Fruit fly (Drosophila melanogaster): Measurements from ENCODE around the gene CG6310.
A peak's percentile ranks its signal among the peaks of the same experiment; 100 is the strongest.

Gene CG6310

DNA sequence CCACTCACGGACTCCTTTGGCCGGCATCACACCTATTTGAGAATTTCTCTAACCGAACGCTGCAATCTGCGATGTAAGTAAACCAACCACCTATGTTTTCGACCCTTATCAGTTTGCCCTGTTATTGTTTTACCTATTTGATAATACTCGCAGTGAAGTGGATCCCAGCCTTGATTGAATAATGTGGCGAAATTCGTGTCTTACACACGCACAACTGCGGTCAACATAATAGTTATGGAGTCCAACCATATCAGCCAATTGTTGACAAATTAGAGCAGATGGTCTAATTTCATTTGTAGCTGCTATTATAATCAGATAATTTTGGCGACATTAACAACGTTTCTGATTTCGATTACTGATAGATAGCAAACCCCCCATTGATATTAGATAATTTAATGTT lies 1.4 kb upstream of the CG6310 start:
- TF ChIP-seq pad (GFP tag; optimal IDR thresholded peaks at IDR 0.05) (no peak), kay (GFP tag; ENCODE audit: borderline replicate concordance) (no peak), CG1620 (GFP tag; optimal IDR thresholded peaks at IDR 0.05) (no peak), CG14711 (tag; optimal IDR thresholded peaks at IDR 0.05) (no peak), bab1 (GFP tag; optimal IDR thresholded peaks at IDR 0.05) (no peak), CG12768 (GFP tag; optimal IDR thresholded peaks at IDR 0.05) (no peak), CG11617 (GFP tag; optimal IDR thresholded peaks at IDR 0.05) (no peak), cnc (optimal IDR thresholded peaks at IDR 0.05) (no peak), CG7045 (GFP tag; optimal IDR thresholded peaks at IDR 0.05) (no peak), toe (GFP tag; optimal IDR thresholded peaks at IDR 0.05) (no peak), Mnt (GFP tag; optimal IDR thresholded peaks at IDR 0.05) (no peak), cic (GFP tag; optimal IDR thresholded peaks at IDR 0.05) (no peak)

DNA sequence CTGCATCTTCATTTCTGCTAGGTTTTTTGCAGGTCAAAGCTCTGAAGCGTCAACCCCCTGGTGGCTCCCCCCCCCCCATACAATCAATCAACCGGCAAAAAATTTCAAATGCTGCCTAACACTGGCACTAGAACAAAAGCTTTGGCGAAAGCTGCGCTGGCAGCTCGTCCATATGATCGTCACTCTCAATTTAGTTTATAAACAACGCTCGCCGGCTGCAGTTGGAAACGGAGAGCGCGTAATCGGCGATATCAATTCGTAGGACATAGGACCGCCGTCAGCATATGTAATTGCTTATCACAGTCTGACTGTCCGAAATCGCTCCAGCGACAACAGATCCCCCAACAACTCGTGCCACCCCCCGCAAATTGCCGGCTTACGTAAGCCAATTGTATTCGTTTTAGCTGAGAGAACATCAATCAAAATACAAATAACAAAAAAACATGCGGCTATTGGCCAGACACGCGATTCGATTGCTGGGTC lies 749 bp upstream of the CG6310 start, which contains the start of gene Mocs1:
Gene Mocs1 (plus strand): TSS at position 155 of the 483 bp plus-strand sequence.
- TF ChIP-seq cic (GFP tag; optimal IDR thresholded peaks at IDR 0.05), result peak; percentile 79
- TF ChIP-seq kay (GFP tag; ENCODE audit: borderline replicate concordance), result no peak
- TF ChIP-seq CG12768 (GFP tag; optimal IDR thresholded peaks at IDR 0.05), result peak; percentile 70
- TF ChIP-seq toe (GFP tag; optimal IDR thresholded peaks at IDR 0.05), result no peak
- peak; percentile 46 for TF ChIP-seq pad (GFP tag; optimal IDR thresholded peaks at IDR 0.05)
- no peak for TF ChIP-seq CG5204 (GFP tag; optimal IDR thresholded peaks at IDR 0.05)
- TF ChIP-seq Clk (GFP tag; optimal IDR thresholded peaks at IDR 0.05), result no peak
- TF ChIP-seq CG7045 (GFP tag; optimal IDR thresholded peaks at IDR 0.05), result peak; percentile 23
- peak; percentile 13 for TF ChIP-seq bab1 (GFP tag; optimal IDR thresholded peaks at IDR 0.05)
- TF ChIP-seq CG33017 (tag; optimal IDR thresholded peaks at IDR 0.05), result peak; percentile 22
- no peak for TF ChIP-seq cnc (optimal IDR thresholded peaks at IDR 0.05)
- TF ChIP-seq Crg-1 (GFP tag; optimal IDR thresholded peaks at IDR 0.05), result peak; percentile 48
- peak; percentile 89 for TF ChIP-seq Mnt (GFP tag; optimal IDR thresholded peaks at IDR 0.05)
- TF ChIP-seq CG14711 (tag; optimal IDR thresholded peaks at IDR 0.05), result peak; percentile 43
- TF ChIP-seq Hr96 (GFP tag; optimal IDR thresholded peaks at IDR 0.05), result no peak
- peak; percentile 56 for TF ChIP-seq ovo (GFP tag; optimal IDR thresholded peaks at IDR 0.05)
- TF ChIP-seq tj (GFP tag; optimal IDR thresholded peaks at IDR 0.05), result peak; percentile 98
- peak; percentile 63 for TF ChIP-seq CG7101 (tag; optimal IDR thresholded peaks at IDR 0.05)
- TF ChIP-seq CG1620 (GFP tag; optimal IDR thresholded peaks at IDR 0.05), result no peak
- peak; percentile 36 for TF ChIP-seq CG11617 (GFP tag; optimal IDR thresholded peaks at IDR 0.05)

DNA sequence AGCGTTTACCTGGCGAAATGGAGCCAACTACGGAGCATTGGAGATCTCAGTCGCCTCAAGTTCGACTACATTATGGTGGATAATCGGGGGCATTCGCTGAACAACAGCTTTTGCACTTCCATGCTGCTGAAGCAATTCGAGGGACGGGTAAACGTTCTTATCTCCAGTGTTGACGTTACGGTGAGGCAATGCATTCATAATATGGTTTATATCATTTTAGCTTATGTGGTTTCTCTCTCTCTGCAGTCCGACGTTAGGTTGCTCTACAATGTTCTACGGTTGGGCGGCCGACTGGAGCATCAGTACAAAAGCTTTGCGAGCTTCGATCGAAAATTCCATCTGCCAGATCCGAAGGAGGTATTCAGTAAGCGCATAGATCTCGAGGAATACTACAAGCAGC lies 3.8 kb downstream of the CG6310 start:
- TF ChIP-seq cic (GFP tag; optimal IDR thresholded peaks at IDR 0.05) (peak; percentile 18), CG33017 (tag; optimal IDR thresholded peaks at IDR 0.05) (no peak), CG7045 (GFP tag; optimal IDR thresholded peaks at IDR 0.05) (no peak)

dm6 chr3L:11064689-11065088 lies 5.0 kb downstream of the CG6310 start, which contains the start of the genes CG32075, CG45101 and SuUR:
Gene CG32075 (minus strand): TSS chr3L:11064941.
Gene CG45101 (plus strand): TSS chr3L:11064991.
Gene SuUR (plus strand): TSS chr3L:11064991.
- peak; percentile 87 for TF ChIP-seq CG7101 (tag; optimal IDR thresholded peaks at IDR 0.05)
- peak; percentile 89 for TF ChIP-seq Mnt (GFP tag; optimal IDR thresholded peaks at IDR 0.05)
- TF ChIP-seq CG33017 (tag; optimal IDR thresholded peaks at IDR 0.05), result peak; percentile 70
- TF ChIP-seq cic (GFP tag; optimal IDR thresholded peaks at IDR 0.05), result no peak
- TF ChIP-seq kay (GFP tag; ENCODE audit: borderline replicate concordance), result no peak
- TF ChIP-seq Hr96 (GFP tag; optimal IDR thresholded peaks at IDR 0.05), result no peak
- TF ChIP-seq CG12768 (GFP tag; optimal IDR thresholded peaks at IDR 0.05), result peak; percentile 85
- no peak for TF ChIP-seq CG5204 (GFP tag; optimal IDR thresholded peaks at IDR 0.05)
- TF ChIP-seq cnc (optimal IDR thresholded peaks at IDR 0.05), result no peak
- TF ChIP-seq ovo (GFP tag; optimal IDR thresholded peaks at IDR 0.05), result peak; percentile 59
- peak; percentile 96 for TF ChIP-seq CG1620 (GFP tag; optimal IDR thresholded peaks at IDR 0.05)
- peak; percentile 91 for TF ChIP-seq toe (GFP tag; optimal IDR thresholded peaks at IDR 0.05)
- peak; percentile 90 for TF ChIP-seq bab1 (GFP tag; optimal IDR thresholded peaks at IDR 0.05)
- TF ChIP-seq Clk (GFP tag; optimal IDR thresholded peaks at IDR 0.05), result peak; percentile 82
- TF ChIP-seq tj (GFP tag; optimal IDR thresholded peaks at IDR 0.05), result peak; percentile 71
- peak; percentile 71 for TF ChIP-seq CG7045 (GFP tag; optimal IDR thresholded peaks at IDR 0.05)
- peak; percentile 85 for TF ChIP-seq CG11617 (GFP tag; optimal IDR thresholded peaks at IDR 0.05)
- peak; percentile 80 for TF ChIP-seq pad (GFP tag; optimal IDR thresholded peaks at IDR 0.05)
- peak; percentile 76 for TF ChIP-seq CG14711 (tag; optimal IDR thresholded peaks at IDR 0.05)
- TF ChIP-seq Crg-1 (GFP tag; optimal IDR thresholded peaks at IDR 0.05), result peak; percentile 92

dm6 chr3L:11062441-11062840 lies 7.2 kb downstream of the CG6310 start, which contains the start of gene CG32069:
Gene CG32069 (minus strand): TSS chr3L:11062614.
- no peak for TF ChIP-seq CG1620 (GFP tag; optimal IDR thresholded peaks at IDR 0.05)
- no peak for TF ChIP-seq cic (GFP tag; optimal IDR thresholded peaks at IDR 0.05)
- TF ChIP-seq Hr96 (GFP tag; optimal IDR thresholded peaks at IDR 0.05), result no peak
- no peak for TF ChIP-seq CG33017 (tag; optimal IDR thresholded peaks at IDR 0.05)
- TF ChIP-seq CG12768 (GFP tag; optimal IDR thresholded peaks at IDR 0.05), result no peak
- TF ChIP-seq tj (GFP tag; optimal IDR thresholded peaks at IDR 0.05), result peak; percentile 11
- TF ChIP-seq bab1 (GFP tag; optimal IDR thresholded peaks at IDR 0.05), result peak; percentile 19
- no peak for TF ChIP-seq Crg-1 (GFP tag; optimal IDR thresholded peaks at IDR 0.05)
- TF ChIP-seq Mnt (GFP tag; optimal IDR thresholded peaks at IDR 0.05), result peak; percentile 1

dm6 chr3L:11061200-11061599 lies 8.5 kb downstream of the CG6310 start, which contains the start of the genes CG6321 and Blos2:
Gene CG6321 (minus strand): TSS chr3L:11061224.
Gene Blos2 (plus strand): TSS chr3L:11061571.
- TF ChIP-seq cnc (optimal IDR thresholded peaks at IDR 0.05), result no peak
- TF ChIP-seq CG11617 (GFP tag; optimal IDR thresholded peaks at IDR 0.05), result peak; percentile 81
- TF ChIP-seq kay (GFP tag; ENCODE audit: borderline replicate concordance), result no peak
- TF ChIP-seq CG1620 (GFP tag; optimal IDR thresholded peaks at IDR 0.05), result peak; percentile 13
- TF ChIP-seq CG14711 (tag; optimal IDR thresholded peaks at IDR 0.05), result peak; percentile 73
- TF ChIP-seq Crg-1 (GFP tag; optimal IDR thresholded peaks at IDR 0.05), result peak; percentile 3
- no peak for TF ChIP-seq CG5204 (GFP tag; optimal IDR thresholded peaks at IDR 0.05)
- peak; percentile 87 for TF ChIP-seq CG33017 (tag; optimal IDR thresholded peaks at IDR 0.05)
- peak; percentile 48 for TF ChIP-seq pad (GFP tag; optimal IDR thresholded peaks at IDR 0.05)
- TF ChIP-seq tj (GFP tag; optimal IDR thresholded peaks at IDR 0.05), result peak; percentile 54
- TF ChIP-seq ovo (GFP tag; optimal IDR thresholded peaks at IDR 0.05), result no peak
- peak; percentile 12 for TF ChIP-seq Clk (GFP tag; optimal IDR thresholded peaks at IDR 0.05)
- TF ChIP-seq Hr96 (GFP tag; optimal IDR thresholded peaks at IDR 0.05), result peak; percentile 56
- no peak for TF ChIP-seq toe (GFP tag; optimal IDR thresholded peaks at IDR 0.05)
- TF ChIP-seq cic (GFP tag; optimal IDR thresholded peaks at IDR 0.05), result peak; percentile 6
- peak; percentile 90 for TF ChIP-seq bab1 (GFP tag; optimal IDR thresholded peaks at IDR 0.05)
- TF ChIP-seq CG7045 (GFP tag; optimal IDR thresholded peaks at IDR 0.05), result peak; percentile 69
- peak; percentile 65 for TF ChIP-seq Mnt (GFP tag; optimal IDR thresholded peaks at IDR 0.05)
- TF ChIP-seq CG7101 (tag; optimal IDR thresholded peaks at IDR 0.05), result peak; percentile 83
- peak; percentile 75 for TF ChIP-seq CG12768 (GFP tag; optimal IDR thresholded peaks at IDR 0.05)
